Worm (Caenorhabditis elegans) whole organism, L3 larva: ENCODE data around the gene daf-5.

Experiments
- R02D3.7 ChIP-seq: fragments of 150-350 bp; optimal IDR thresholded peaks from 2 replicates; lab custom pipeline; 2014; ENCODE audit warnings: missing biosample characterization, missing genetic modification characterization
- ceh-82 ChIP-seq: fragments of 150-350 bp; optimal IDR thresholded peaks from 2 replicates; lab custom pipeline; 2014; ENCODE audit warnings: missing biosample characterization, missing genetic modification characterization
- fkh-10 ChIP-seq: sonication (generic microtip); optimal IDR thresholded peaks from 2 replicates; lab custom pipeline; 2017; ENCODE audit warnings: missing biosample characterization, missing genetic modification reagents, missing genetic modification characterization
- lin-15B ChIP-seq: fragments of 150-350 bp; optimal IDR thresholded peaks from 2 replicates; lab custom pipeline; 2014; ENCODE audit warnings: missing biosample characterization, missing genetic modification characterization
- lin-39 ChIP-seq: fragments of 150-350 bp; optimal IDR thresholded peaks from 2 replicates; lab custom pipeline; 2018; ENCODE audit warnings: missing biosample characterization, missing genetic modification reagents, missing genetic modification characterization
- nhr-12 ChIP-seq: fragments of 150-350 bp; optimal IDR thresholded peaks from 2 replicates; lab custom pipeline; 2014; ENCODE audit warnings: missing biosample characterization, missing genetic modification characterization
- nhr-77 ChIP-seq: fragments of 150-350 bp; optimal IDR thresholded peaks from 2 replicates; lab custom pipeline; 2014; ENCODE audit warnings: missing biosample characterization, missing genetic modification characterization
- pqm-1 ChIP-seq: fragments of 150-350 bp; optimal IDR thresholded peaks from 2 replicates; lab custom pipeline; 2017; ENCODE audit warnings: missing biosample characterization, missing genetic modification characterization, inconsistent platforms
- skn-1 ChIP-seq: fragments of 150-350 bp; optimal IDR thresholded peaks from 2 replicates; lab custom pipeline; 2014; ENCODE audit warnings: missing biosample characterization, missing genetic modification characterization
- unc-39 ChIP-seq: sonication (generic microtip); optimal IDR thresholded peaks from 4 replicates; lab custom pipeline; 2017; ENCODE audit warnings: missing biosample characterization, missing genetic modification characterization

DNA sequence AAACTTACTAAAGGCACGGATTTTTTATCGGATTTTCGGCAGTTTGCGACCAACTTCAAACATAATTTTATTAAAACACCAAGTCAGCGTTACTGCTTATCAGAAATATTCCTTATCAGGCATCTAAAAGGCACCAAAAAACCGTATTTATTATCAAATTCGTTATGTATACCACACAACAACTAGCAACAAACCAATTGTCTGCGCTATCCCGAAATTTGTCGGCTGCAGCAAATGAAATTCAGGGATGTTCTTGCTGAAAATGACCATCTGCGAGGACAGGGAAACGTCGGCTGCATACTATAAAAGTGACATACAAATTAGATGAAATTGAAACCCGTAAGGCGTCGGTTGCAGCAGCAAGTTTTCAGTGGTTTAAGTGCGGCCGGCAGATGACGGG lies 54.1 kb downstream of the daf-5 start:
- TF ChIP-seq lin-15B (tag; lab: Kevin White, UChicago), result no peak
- TF ChIP-seq R02D3.7 (tag; lab: Kevin White, UChicago), result no peak
- no peak for TF ChIP-seq ceh-82
- no peak for TF ChIP-seq fkh-10 (GFP tag; lab: Kevin White, UChicago)
- TF ChIP-seq lin-39 (tag; lab: Kevin White, UChicago), result no peak
- peak; percentile 35 for TF ChIP-seq pqm-1 (tag; lab: Kevin White, UChicago)
- no peak for TF ChIP-seq nhr-77 (tag; lab: Kevin White, UChicago)
- no peak for TF ChIP-seq nhr-12
- TF ChIP-seq unc-39 (tag; lab: Kevin White, UChicago), result no peak
- TF ChIP-seq skn-1 (tag; lab: Kevin White, UChicago), result no peak
